Fruit fly (Drosophila melanogaster): ENCODE data around the gene CG7126.

CG7126 gene

dm6 chr3R:18311368-18311919, 8.8 kb upstream of the CG7126 start (continued):
- peak; percentile 50 for TF ChIP-seq slbo (GFP tag; IDR thresholded peaks at IDR 0.05)
- TF ChIP-seq ara (GFP tag; IDR thresholded peaks at IDR 0.05), result peak; percentile 75
- no peak for TF ChIP-seq sim (GFP tag; IDR thresholded peaks at IDR 0.05)
- peak; percentile 71 for TF ChIP-seq CG1832 (GFP tag; optimal IDR thresholded peaks at IDR 0.05)
- peak; percentile 12 for TF ChIP-seq maf-S (GFP tag; optimal IDR thresholded peaks at IDR 0.05)
- peak; percentile 73 for TF ChIP-seq CG8924 (tag; optimal IDR thresholded peaks at IDR 0.05)
- TF ChIP-seq tna (GFP tag; IDR thresholded peaks at IDR 0.05; ENCODE audit: partially characterized antibody), result 0 out of 2 replicates have a peak, but pooled peaks have one; percentile 36
- TF ChIP-seq Dip2 (GFP tag; IDR thresholded peaks at IDR 0.05), result no peak
- peak; percentile 68 for TF ChIP-seq CG17829 (tag; optimal IDR thresholded peaks at IDR 0.05)
- peak; percentile 83 for TF ChIP-seq CG31441 (GFP tag; IDR thresholded peaks at IDR 0.05)
- peak; percentile 20 for TF ChIP-seq unpg (GFP tag; optimal IDR thresholded peaks at IDR 0.05)
- peak; percentile 86 for TF ChIP-seq CG3407 (GFP tag; optimal IDR thresholded peaks at IDR 0.05)
- TF ChIP-seq bab2 (GFP tag; optimal IDR thresholded peaks at IDR 0.05), result peak; percentile 33
- peak; percentile 23 for TF ChIP-seq fd96Cb (tag; optimal IDR thresholded peaks at IDR 0.05)
- TF ChIP-seq eve (GFP tag; optimal IDR thresholded peaks at IDR 0.05), result no peak
- peak; percentile 27 for TF ChIP-seq Dek (tag; optimal IDR thresholded peaks at IDR 0.05)
- TF ChIP-seq CG8765 (GFP tag; IDR thresholded peaks at IDR 0.05), result peak; percentile 29; the same call in 1 of the 2 replicates
- peak; percentile 64 for TF ChIP-seq CG15601 (tag; optimal IDR thresholded peaks at IDR 0.05)
- TF ChIP-seq CG9727 (GFP tag; optimal IDR thresholded peaks at IDR 0.05), result peak; percentile 81
- peak; percentile 37 for TF ChIP-seq HmgZ (tag; optimal IDR thresholded peaks at IDR 0.05)
- TF ChIP-seq tll (GFP tag; optimal IDR thresholded peaks at IDR 0.05), result no peak
- TF ChIP-seq zf30C (GFP tag; optimal IDR thresholded peaks at IDR 0.05), result peak; percentile 69
- peak; percentile 35 for TF ChIP-seq tin (GFP tag; optimal IDR thresholded peaks at IDR 0.05)
- TF ChIP-seq rib (GFP tag; IDR thresholded peaks at IDR 0.05), result peak; percentile 88
- peak; percentile 54 for TF ChIP-seq phol (tag; optimal IDR thresholded peaks at IDR 0.05)
- TF ChIP-seq row (GFP tag; IDR thresholded peaks at IDR 0.05), result peak; percentile 57; the same call in 2 of the 3 replicates
- TF ChIP-seq CG6272 (GFP tag; IDR thresholded peaks at IDR 0.05), result 0 out of 2 replicates have a peak, but pooled peaks have one; percentile 30
- TF ChIP-seq chn (GFP tag; optimal IDR thresholded peaks at IDR 0.05), result peak; percentile 53
- peak; percentile 44 for TF ChIP-seq CG16815 (GFP tag; optimal IDR thresholded peaks at IDR 0.05)
- TF ChIP-seq caup (GFP tag; optimal IDR thresholded peaks at IDR 0.05; ENCODE audit: severe bottlenecking), result peak; percentile 43
- no peak for TF ChIP-seq Tbp (GFP tag; optimal IDR thresholded peaks at IDR 0.05)
- peak; percentile 52 for TF ChIP-seq CG17359 (tag; optimal IDR thresholded peaks at IDR 0.05)
- no peak for TF ChIP-seq CG7357 (GFP tag; IDR thresholded peaks at IDR 0.05)
- TF ChIP-seq CG1792 (GFP tag; optimal IDR thresholded peaks at IDR 0.05), result peak; percentile 50
- peak; percentile 52 for TF ChIP-seq CG8089 (GFP tag; optimal IDR thresholded peaks at IDR 0.05)
- peak; percentile 81 for TF ChIP-seq chm (GFP tag; IDR thresholded peaks at IDR 0.05)
- TF ChIP-seq cas (GFP tag; IDR thresholded peaks at IDR 0.05), result no peak; the same call in 1 of the 2 replicates
- 0 out of 2 replicates have a peak, but pooled peaks have one; percentile 30 for TF ChIP-seq CG42726 (GFP tag; IDR thresholded peaks at IDR 0.05; ENCODE audit: partially characterized antibody)
- TF ChIP-seq CG13894 (tag; optimal IDR thresholded peaks at IDR 0.05), result peak; percentile 50
- TF ChIP-seq Ssrp (tag; optimal IDR thresholded peaks at IDR 0.05), result peak; percentile 52
- TF ChIP-seq gsb-n (tag; optimal IDR thresholded peaks at IDR 0.05), result peak; percentile 65
- peak; percentile 76 for TF ChIP-seq CG2202 (tag; optimal IDR thresholded peaks at IDR 0.05)
- no peak for TF ChIP-seq CG9817 (tag; optimal IDR thresholded peaks at IDR 0.05)
- peak; percentile 83 for TF ChIP-seq sens (GFP tag)
- peak; percentile 34 for TF ChIP-seq grn (GFP tag; optimal IDR thresholded peaks at IDR 0.05)
- peak; percentile 76 for TF ChIP-seq CG7839 (tag; optimal IDR thresholded peaks at IDR 0.05)
- peak; percentile 43 for TF ChIP-seq CG10543 (GFP tag; optimal IDR thresholded peaks at IDR 0.05)
- no peak for TF ChIP-seq Doc2 (GFP tag; IDR thresholded peaks at IDR 0.05)
- peak; percentile 76 for TF ChIP-seq Sox100B (GFP tag; optimal IDR thresholded peaks at IDR 0.05)
- TF ChIP-seq dpn (GFP tag; optimal IDR thresholded peaks at IDR 0.05), result peak in 1 of 2 experiments; percentile 45
